Fruit fly (Drosophila melanogaster) whole organism, adult: Measurements from ENCODE around the gene CG4970.

Source experiments
- CG1620 ChIP-seq: fragments of 200-800 bp; sonication (Bioruptor generic); optimal IDR thresholded peaks from 2 replicates; lab custom pipeline; 2016; ENCODE audit warnings: missing biosample characterization, missing genetic modification characterization
- CG33017 ChIP-seq: fragments of 200-800 bp; sonication (Bioruptor generic); optimal IDR thresholded peaks from 2 replicates; lab custom pipeline; 2018; ENCODE audit warnings: missing biosample characterization, mild to moderate bottlenecking, missing genetic modification characterization, moderate library complexity
- CG7101 ChIP-seq: fragments of 200-800 bp; sonication (Bioruptor generic); optimal IDR thresholded peaks from 2 replicates; lab custom pipeline; 2018; ENCODE audit warnings: missing biosample characterization, mild to moderate bottlenecking, missing genetic modification characterization, moderate library complexity
- bab1 ChIP-seq: fragments of 200-800 bp; sonication (Bioruptor generic); optimal IDR thresholded peaks from 3 replicates; lab custom pipeline; 2019; ENCODE audit warnings: missing biosample characterization, mild to moderate bottlenecking, missing genetic modification characterization, moderate library complexity
- cnc ChIP-seq, 2 experiments: fragments of >200 bp; optimal IDR thresholded peaks; 2 replicates each; lab custom pipeline; 2017
- kay ChIP-seq: fragments of 200-800 bp; sonication (Bioruptor generic); peaks from one replicate; lab custom pipeline; 2016; ENCODE audit warnings: missing biosample characterization, missing genetic modification characterization, borderline replicate concordance
- ovo ChIP-seq: fragments of 200-800 bp; sonication (Bioruptor generic); optimal IDR thresholded peaks from 2 replicates; lab custom pipeline; 2016; ENCODE audit warnings: missing biosample characterization, missing genetic modification characterization
- pad ChIP-seq: fragments of 200-800 bp; sonication (Bioruptor generic); optimal IDR thresholded peaks from 3 replicates; lab custom pipeline; 2017; ENCODE audit warnings: missing biosample characterization, missing genetic modification characterization, mild to moderate bottlenecking, moderate library complexity, missing genetic modification reagents

- no peak for TF ChIP-seq CG33017 (tag; lab: Kevin White, UChicago)
- TF ChIP-seq kay (GFP tag; lab: Kevin White, UChicago) = peak; percentile 61
- TF ChIP-seq ovo (GFP tag; lab: Kevin White, UChicago) = no peak
- no peak for TF ChIP-seq pad (GFP tag; lab: Kevin White, UChicago)
- TF ChIP-seq CG7101 (tag; lab: Kevin White, UChicago) = no peak
- TF ChIP-seq bab1 (GFP tag; lab: Kevin White, UChicago) = no peak
- TF ChIP-seq CG1620 (GFP tag; lab: Kevin White, UChicago) = no peak
- no peak for TF ChIP-seq cnc (optimal IDR thresholded peaks at IDR 0.05; lab: Kevin White, UChicago)
Observed at dm6 chr2L:11484407-11484806, 32.8 kb upstream of the CG4970 start, which contains the start of the genes CG43355 and sala.
